Worm (Caenorhabditis elegans) whole organism, L4 larva: ENCODE data around the gene B0280.7.

ENCODE experiments used
- D1046.2 ChIP-seq: fragments of 200-800 bp; sonication (Bioruptor generic); IDR thresholded peaks from 2 replicates; pipeline ENCODE4 v1.3.6; 2022; ENCODE audit warnings: missing genetic modification characterization, missing compliant biosample characterization
- F10B5.3 ChIP-seq: sonication (generic microtip); optimal IDR thresholded peaks from 2 replicates; lab custom pipeline; 2016; ENCODE audit warnings: mild to moderate bottlenecking, missing genetic modification characterization, missing compliant biosample characterization
- F37D6.2 ChIP-seq: sonication (generic microtip); optimal IDR thresholded peaks from 2 replicates; lab custom pipeline; 2016; ENCODE audit warnings: mild to moderate bottlenecking, missing genetic modification characterization, missing compliant biosample characterization
- R02D3.7 ChIP-seq: fragments of 150-350 bp; sonication (generic microtip); optimal IDR thresholded peaks from 3 replicates; lab custom pipeline; 2014; ENCODE audit warnings: missing biosample characterization, missing genetic modification characterization
- T26A8.4 ChIP-seq: fragments of 200-800 bp; sonication (Bioruptor generic); IDR thresholded peaks from 2 replicates; pipeline ENCODE4 v1.3.6; 2022; ENCODE audit warnings: missing genetic modification characterization, missing compliant biosample characterization
- Y75B8A.6 ChIP-seq: fragments of 200-800 bp; sonication (Bioruptor generic); IDR thresholded peaks from 2 replicates; pipeline ENCODE4 v1.3.6; 2022; ENCODE audit warnings: missing genetic modification reagents, missing genetic modification characterization, missing compliant biosample characterization
- attf-4 ChIP-seq: sonication (generic microtip); optimal IDR thresholded peaks from 3 replicates; lab custom pipeline; 2017; ENCODE audit warnings: missing biosample characterization, missing genetic modification characterization
- ceh-28 ChIP-seq: fragments of 150-350 bp; optimal IDR thresholded peaks from 2 replicates; lab custom pipeline; 2014; ENCODE audit warnings: missing biosample characterization, missing genetic modification reagents, missing genetic modification characterization
- cey-2 ChIP-seq: sonication (generic microtip); optimal IDR thresholded peaks from 3 replicates; lab custom pipeline; 2017; ENCODE audit warnings: missing genetic modification characterization, mild to moderate bottlenecking, missing compliant biosample characterization, antibody characterized with exemption, borderline replicate concordance; ENCODE audit not compliant: insufficient read depth
- daf-16 ChIP-seq, 3 experiments: sonication (generic microtip); optimal IDR thresholded peaks; 2 replicates each; lab custom pipeline; 2016 to 2017; ENCODE audit warnings: missing genetic modification characterization in 3 of 3, missing genetic modification reagents in 3 of 3, mild to moderate bottlenecking in 2 of 3, missing compliant biosample characterization in 2 of 3, missing biosample characterization in 1 of 3, moderate library complexity in 1 of 3
- dmd-6 ChIP-seq: fragments of 200-800 bp; sonication (Bioruptor generic); IDR thresholded peaks from 2 replicates; pipeline ENCODE4 v1.3.6; 2022; ENCODE audit warnings: missing genetic modification reagents, missing genetic modification characterization, missing compliant biosample characterization
- dmd-9 ChIP-seq: fragments of 200-800 bp; sonication (Bioruptor generic); IDR thresholded peaks from 2 replicates; pipeline ENCODE4 v1.3.6; 2022; ENCODE audit warnings: missing genetic modification reagents, missing genetic modification characterization, missing compliant biosample characterization
- dpl-1 ChIP-seq: fragments of 150-350 bp; optimal IDR thresholded peaks from 2 replicates; lab custom pipeline; 2014; ENCODE audit warnings: missing biosample characterization, missing genetic modification reagents, missing genetic modification characterization
- fkh-10 ChIP-seq: fragments of 150-350 bp; optimal IDR thresholded peaks from 2 replicates; lab custom pipeline; 2014; ENCODE audit warnings: missing biosample characterization, missing genetic modification reagents, missing genetic modification characterization
- fos-1 ChIP-seq: fragments of 150-350 bp; optimal IDR thresholded peaks from 2 replicates; lab custom pipeline; 2014; ENCODE audit warnings: missing biosample characterization, missing genetic modification characterization
- gei-8 ChIP-seq: fragments of 200-800 bp; sonication (Bioruptor generic); optimal IDR thresholded peaks from 2 replicates; lab custom pipeline; 2018; ENCODE audit warnings: mild to moderate bottlenecking, missing genetic modification characterization, missing compliant biosample characterization
- hmg-1.1 ChIP-seq: fragments of 200-800 bp; sonication (Bioruptor generic); IDR thresholded peaks from 2 replicates; pipeline ENCODE4 v1.3.6; 2022; ENCODE audit warnings: missing genetic modification reagents, missing genetic modification characterization, missing compliant biosample characterization
- jun-1 ChIP-seq: fragments of 150-350 bp; optimal IDR thresholded peaks from 2 replicates; lab custom pipeline; 2014; ENCODE audit warnings: missing biosample characterization, missing genetic modification reagents, missing genetic modification characterization
- lin-29 ChIP-seq: fragments of 200-800 bp; sonication (Bioruptor generic); IDR thresholded peaks from 2 replicates; pipeline ENCODE4 v1.3.6; 2022; ENCODE audit warnings: missing genetic modification reagents, missing genetic modification characterization, missing compliant biosample characterization
- madf-5 ChIP-seq, 2 experiments: fragments of 200-800 bp; sonication (Bioruptor generic); IDR thresholded peaks; 2 replicates each; pipeline ENCODE4 v1.3.6; 2022; ENCODE audit warnings: missing compliant biosample characterization in 2 of 2, missing genetic modification characterization in 2 of 2
- madf-9 ChIP-seq: fragments of 200-800 bp; sonication (Bioruptor generic); conservative IDR thresholded peaks from 2 replicates; pipeline ENCODE4 v1.3.6; 2022; ENCODE audit warnings: missing genetic modification reagents, missing genetic modification characterization, missing compliant biosample characterization
- mdl-1 ChIP-seq, 2 experiments: fragments of 150-350 bp in 1 of 2; sonication (generic microtip) in 1 of 2; optimal IDR thresholded peaks; 2 replicates each; lab custom pipeline; 2014 to 2017; ENCODE audit warnings: missing biosample characterization in 2 of 2, missing genetic modification characterization in 2 of 2
- mep-1 ChIP-seq: fragments of 150-350 bp; sonication (generic microtip); optimal IDR thresholded peaks from 3 replicates; lab custom pipeline; 2014; ENCODE audit warnings: missing biosample characterization, missing genetic modification characterization
- nhr-102 ChIP-seq: sonication (generic microtip); optimal IDR thresholded peaks from 2 replicates; lab custom pipeline; 2016; ENCODE audit warnings: mild to moderate bottlenecking, missing genetic modification characterization, moderate library complexity, missing compliant biosample characterization
- nhr-237 ChIP-seq: sonication (generic microtip); optimal IDR thresholded peaks from 2 replicates; lab custom pipeline; 2017; ENCODE audit warnings: missing biosample characterization, missing genetic modification characterization
- nhr-28 ChIP-seq: fragments of 150-350 bp; optimal IDR thresholded peaks from 2 replicates; lab custom pipeline; 2014; ENCODE audit warnings: missing biosample characterization, missing genetic modification characterization
- nhr-41 ChIP-seq: fragments of 200-800 bp; sonication (Bioruptor generic); IDR thresholded peaks from 2 replicates; pipeline ENCODE4 v1.3.6; 2022; ENCODE audit warnings: missing genetic modification reagents, missing genetic modification characterization, missing compliant biosample characterization
- nhr-48 ChIP-seq: sonication (generic microtip); optimal IDR thresholded peaks from 2 replicates; lab custom pipeline; 2016; ENCODE audit warnings: mild to moderate bottlenecking, missing genetic modification characterization, missing compliant biosample characterization
- nhr-76 ChIP-seq: fragments of 150-350 bp; optimal IDR thresholded peaks from 2 replicates; lab custom pipeline; 2014; ENCODE audit warnings: missing biosample characterization, missing genetic modification characterization
- nhr-77 ChIP-seq: fragments of 150-350 bp; optimal IDR thresholded peaks from 2 replicates; lab custom pipeline; 2014; ENCODE audit warnings: missing biosample characterization, missing genetic modification characterization
- pha-4 ChIP-seq, 2 experiments: fragments of 150-350 bp in 1 of 2; fragments of 200-800 bp in 1 of 2; sonication (Bioruptor generic) in 1 of 2; IDR thresholded peaks in 1 of 2; optimal IDR thresholded peaks in 1 of 2; 2 replicates each; pipeline versions ENCODE4 v1.3.6 to Lab custom; 2014 to 2022; ENCODE audit warnings: missing genetic modification characterization in 2 of 2, missing genetic modification reagents in 2 of 2, missing biosample characterization in 1 of 2, missing compliant biosample characterization in 1 of 2
- php-3 ChIP-seq: fragments of 200-800 bp; sonication (Bioruptor generic); IDR thresholded peaks from 2 replicates; pipeline ENCODE4 v1.3.6; 2022; ENCODE audit warnings: missing genetic modification reagents, missing genetic modification characterization, missing compliant biosample characterization
- pqm-1 ChIP-seq: sonication (generic microtip); optimal IDR thresholded peaks from 2 replicates; lab custom pipeline; 2017; ENCODE audit warnings: missing biosample characterization, missing genetic modification characterization
- sdz-12 ChIP-seq: fragments of 200-800 bp; sonication (Bioruptor generic); optimal IDR thresholded peaks from 2 replicates; lab custom pipeline; 2018; ENCODE audit warnings: mild to moderate bottlenecking, missing genetic modification characterization, missing compliant biosample characterization
- snpc-1.2 ChIP-seq: fragments of 200-800 bp; sonication (Bioruptor generic); IDR thresholded peaks from 2 replicates; pipeline ENCODE4 v1.3.6; 2022; ENCODE audit warnings: missing genetic modification reagents, missing genetic modification characterization, missing compliant biosample characterization
- spr-3 ChIP-seq: fragments of 200-800 bp; sonication (Bioruptor generic); optimal IDR thresholded peaks from 2 replicates; lab custom pipeline; 2018; ENCODE audit warnings: mild to moderate bottlenecking, missing genetic modification characterization, missing compliant biosample characterization
- unc-62 ChIP-seq, 3 experiments: fragments of 150-350 bp in 1 of 3; sonication (generic microtip); optimal IDR thresholded peaks in 2 of 3; peaks in 1 of 3; 1 replicate in 1 of 3; 2 replicates in 2 of 3; lab custom pipeline; 2014 to 2017; ENCODE audit warnings: missing biosample characterization in 3 of 3, missing genetic modification characterization in 3 of 3, missing genetic modification reagents in 3 of 3, missing genotype in 1 of 3
- zag-1 ChIP-seq: fragments of 150-350 bp; optimal IDR thresholded peaks from 2 replicates; lab custom pipeline; 2014; ENCODE audit warnings: missing biosample characterization, missing genetic modification characterization
- zip-11 ChIP-seq: fragments of 200-800 bp; sonication (Bioruptor generic); IDR thresholded peaks from 2 replicates; pipeline ENCODE4 v1.3.6; 2022; ENCODE audit warnings: missing genetic modification characterization, missing compliant biosample characterization
- ztf-7 ChIP-seq: fragments of 150-350 bp; optimal IDR thresholded peaks from 2 replicates; lab custom pipeline; 2014; ENCODE audit warnings: missing biosample characterization, missing genetic modification characterization

B0280.7 gene

DNA sequence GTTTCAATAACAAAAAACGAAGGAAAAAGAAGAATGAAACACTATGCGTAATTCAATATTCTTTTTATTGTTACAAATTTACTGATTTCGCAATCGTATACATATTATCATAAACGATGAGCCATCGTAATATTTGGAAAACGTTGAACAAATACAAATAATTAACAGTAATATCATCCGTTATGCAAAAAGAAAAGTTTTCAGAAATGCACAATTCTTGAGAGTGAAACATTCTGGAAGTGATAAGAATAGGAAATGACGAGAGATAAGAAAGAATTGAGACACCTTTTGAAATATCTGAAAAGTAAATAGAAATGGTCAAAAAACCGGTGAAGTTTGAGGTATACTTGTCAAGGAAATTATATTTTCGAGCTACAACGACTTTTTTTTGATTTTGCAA lies 30.2 kb downstream of the B0280.7 start:
- TF ChIP-seq pha-4 (GFP tag; IDR thresholded peaks at IDR 0.05; lab: Robert Waterston, UW), result no peak
- TF ChIP-seq pha-4 (tag; optimal IDR thresholded peaks at IDR 0.05; lab: Kevin White, UChicago), result no peak
- peak; percentile 10 for TF ChIP-seq nhr-77 (tag; lab: Kevin White, UChicago)
- TF ChIP-seq nhr-28 (tag; lab: Kevin White, UChicago), result peak; percentile 33
- peak; percentile 65 for TF ChIP-seq pqm-1 (tag; lab: Kevin White, UChicago)
- no peak for TF ChIP-seq hmg-1.1 (GFP tag; lab: Robert Waterston, UW)
- no peak for TF ChIP-seq madf-9 (GFP tag; lab: Robert Waterston, UW)
- no peak for TF ChIP-seq jun-1 (tag; lab: Kevin White, UChicago)
- no peak for TF ChIP-seq daf-16 (GFP tag; optimal IDR thresholded peaks at IDR 0.05; lab: Kevin White, UChicago)
- TF ChIP-seq daf-16 (tag; optimal IDR thresholded peaks at IDR 0.05; lab: Kevin White, UChicago), result peak; percentile 33
- no peak for TF ChIP-seq nhr-48 (tag; lab: Kevin White, UChicago)
- no peak for TF ChIP-seq attf-4 (tag; lab: Kevin White, UChicago)
- peak; percentile 6 for TF ChIP-seq ztf-7
- TF ChIP-seq mdl-1 (tag; optimal IDR thresholded peaks at IDR 0.05; lab: Kevin White, UChicago), result no peak

DNA sequence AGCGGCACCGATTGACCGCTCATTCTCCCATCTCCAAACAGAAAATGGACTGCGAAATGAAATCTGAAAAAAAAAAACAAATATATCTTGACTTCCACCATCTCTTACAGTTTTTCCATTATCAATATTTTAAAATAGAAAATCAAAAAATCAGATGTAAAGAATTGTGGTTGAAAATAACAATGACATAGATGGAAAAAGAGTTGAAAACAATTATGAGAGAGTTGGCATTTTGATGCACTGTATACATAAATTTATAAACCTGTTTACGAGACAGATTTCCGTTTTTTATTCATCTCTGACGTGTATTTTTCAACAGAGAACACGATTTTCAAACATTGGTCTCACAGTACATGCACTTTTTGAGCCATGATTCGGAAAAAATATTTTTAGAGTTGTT lies 31.0 kb downstream of the B0280.7 start, which contains the start of gene ZK418.7:
Gene ZK418.7, minus strand, starts transcription at position 101 of the 400 bp plus-strand sequence.
- TF ChIP-seq madf-5 (GFP tag; IDR thresholded peaks at IDR 0.05; lab: Robert Waterston, UW) (no peak), gei-8 (GFP tag; lab: Kevin White, UChicago) (no peak), fos-1 (tag; lab: Kevin White, UChicago) (no peak), dmd-6 (no peak), nhr-41 (no peak), F37D6.2 (tag; lab: Kevin White, UChicago) (no peak), nhr-102 (no peak), mep-1 (tag; lab: Kevin White, UChicago) (no peak), unc-62 (GFP tag; optimal IDR thresholded peaks at IDR 0.05 in 1 of 2; lab: Kevin White, UChicago) (no peak), unc-62 (tag; optimal IDR thresholded peaks at IDR 0.05; lab: Kevin White, UChicago) (no peak), dpl-1 (GFP tag; lab: Kevin White, UChicago) (no peak), nhr-76 (tag; lab: Kevin White, UChicago) (no peak), F10B5.3 (no peak), T26A8.4 (GFP tag; lab: Robert Waterston, UW) (no peak), pha-4 (GFP tag; IDR thresholded peaks at IDR 0.05; lab: Robert Waterston, UW) (no peak), pha-4 (tag; optimal IDR thresholded peaks at IDR 0.05; lab: Kevin White, UChicago) (no peak)

DNA sequence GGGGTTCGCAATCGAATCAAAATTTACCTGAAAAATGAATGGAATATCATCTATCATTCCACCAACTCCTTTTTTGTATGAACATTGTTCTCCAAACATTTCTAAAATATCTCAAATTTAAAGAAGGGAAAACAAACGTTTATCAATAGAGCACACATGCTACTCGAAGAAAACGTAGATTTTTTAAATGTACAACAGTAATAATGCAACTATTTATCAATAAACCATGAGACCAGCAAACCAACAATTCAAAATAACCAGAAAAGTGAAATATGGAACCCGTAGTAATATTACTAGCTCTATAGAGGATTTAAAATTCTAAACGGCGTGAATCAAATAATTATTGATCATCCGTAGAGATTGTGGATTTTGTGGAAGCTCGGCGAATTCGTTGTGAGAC lies 33.0 kb downstream of the B0280.7 start, which contains the start of gene ZK418.6:
Gene ZK418.6, minus strand, starts transcription at position 101 of the 400 bp plus-strand sequence.
- TF ChIP-seq nhr-237 (tag; lab: Kevin White, UChicago), result no peak
- no peak for TF ChIP-seq R02D3.7 (tag; lab: Kevin White, UChicago)
- TF ChIP-seq madf-9 (GFP tag; lab: Robert Waterston, UW), result no peak
- no peak for TF ChIP-seq lin-29 (GFP tag; lab: Robert Waterston, UW)
- no peak for TF ChIP-seq dmd-9 (GFP tag; lab: Robert Waterston, UW)
- no peak for TF ChIP-seq ceh-28 (tag; lab: Kevin White, UChicago)
- TF ChIP-seq spr-3 (GFP tag; lab: Kevin White, UChicago), result no peak
- no peak for TF ChIP-seq D1046.2

DNA sequence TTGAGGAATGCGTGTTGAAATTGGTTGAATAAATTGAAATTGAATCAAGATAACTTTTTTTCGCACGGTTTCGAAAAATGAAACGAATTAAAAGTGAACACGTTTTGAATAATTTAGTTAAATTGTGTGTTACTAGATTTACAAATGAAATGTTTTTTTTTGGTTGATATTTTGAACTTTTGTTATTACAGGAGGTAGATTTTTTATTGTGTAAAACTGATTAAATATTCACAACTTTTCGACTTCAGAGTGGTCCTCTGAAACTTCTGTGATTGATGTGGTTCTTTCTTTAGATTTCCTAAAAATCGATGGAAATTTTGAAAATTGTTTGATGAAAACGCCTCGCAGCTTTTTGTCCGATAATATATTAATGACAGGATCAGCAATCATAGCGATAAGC lies 35.3 kb downstream of the B0280.7 start, which contains the start of gene ZK418.13:
Gene ZK418.13, minus strand, starts transcription at position 101 of the 400 bp plus-strand sequence.
- no peak for TF ChIP-seq dpl-1 (GFP tag; lab: Kevin White, UChicago)
- no peak for TF ChIP-seq zip-11 (GFP tag; lab: Robert Waterston, UW)
- TF ChIP-seq snpc-1.2 (GFP tag; lab: Robert Waterston, UW), result no peak
- TF ChIP-seq sdz-12, result no peak
- TF ChIP-seq php-3, result no peak
- no peak for TF ChIP-seq fkh-10 (GFP tag; lab: Kevin White, UChicago)
- TF ChIP-seq zag-1 (tag; lab: Kevin White, UChicago), result no peak
- TF ChIP-seq Y75B8A.6, result no peak
- no peak for TF ChIP-seq cey-2 (tag; lab: Kevin White, UChicago)
- TF ChIP-seq, all 104 proteins: peak for 0
